Worm (Caenorhabditis elegans) whole organism, L2 larva: ENCODE measurements around the gene rpl-33.

ENCODE experiments used
- R02D3.7 ChIP-seq: fragments of 150-350 bp; optimal IDR thresholded peaks from 2 replicates; lab custom pipeline; 2014; ENCODE audit warnings: missing biosample characterization, missing genetic modification characterization
- Y55F3AM.14 ChIP-seq: fragments of 200-800 bp; sonication (Bioruptor generic); optimal IDR thresholded peaks from 2 replicates; lab custom pipeline; 2018; ENCODE audit warnings: mild to moderate bottlenecking, missing genetic modification characterization, missing compliant biosample characterization
- alr-1 ChIP-seq: fragments of 150-350 bp; optimal IDR thresholded peaks from 2 replicates; lab custom pipeline; 2014; ENCODE audit warnings: missing biosample characterization, missing genetic modification characterization
- ama-1 ChIP-seq: fragments of 150-350 bp; optimal IDR thresholded peaks from 2 replicates; lab custom pipeline; 2018; ENCODE audit warnings: inconsistent platforms
- blmp-1 ChIP-seq: sonication (generic microtip); optimal IDR thresholded peaks from 2 replicates; lab custom pipeline; 2017; ENCODE audit warnings: missing genetic modification characterization, mild to moderate bottlenecking, missing compliant biosample characterization, antibody characterized with exemption, moderate library complexity; ENCODE audit not compliant: insufficient read depth
- ceh-16 ChIP-seq: fragments of 150-350 bp; optimal IDR thresholded peaks from 2 replicates; lab custom pipeline; 2014; ENCODE audit warnings: missing biosample characterization, missing genetic modification characterization
- ceh-82 ChIP-seq: fragments of 150-350 bp; optimal IDR thresholded peaks from 2 replicates; lab custom pipeline; 2014; ENCODE audit warnings: missing biosample characterization, missing genetic modification characterization
- crh-2 ChIP-seq: sonication (generic microtip); optimal IDR thresholded peaks from 2 replicates; lab custom pipeline; 2017; ENCODE audit warnings: missing biosample characterization, missing genetic modification characterization
- dmd-4 ChIP-seq: sonication (generic microtip); optimal IDR thresholded peaks from 2 replicates; lab custom pipeline; 2017; ENCODE audit warnings: missing biosample characterization, missing genetic modification characterization
- egl-27 ChIP-seq: sonication (generic microtip); optimal IDR thresholded peaks from 3 replicates; lab custom pipeline; 2017; ENCODE audit warnings: missing biosample characterization, missing genetic modification reagents, missing genetic modification characterization
- elt-1 ChIP-seq: fragments of 150-350 bp; optimal IDR thresholded peaks from 2 replicates; lab custom pipeline; 2014; ENCODE audit warnings: missing biosample characterization, missing genetic modification characterization
- fos-1 ChIP-seq: fragments of 150-350 bp; optimal IDR thresholded peaks from 2 replicates; lab custom pipeline; 2014; ENCODE audit warnings: missing biosample characterization, missing genetic modification characterization
- lin-11 ChIP-seq: fragments of 150-350 bp; sonication (generic microtip); optimal IDR thresholded peaks from 2 replicates; lab custom pipeline; 2014; ENCODE audit warnings: missing biosample characterization, missing genetic modification characterization, inconsistent platforms, mixed read lengths
- lin-13 ChIP-seq: fragments of 150-350 bp; optimal IDR thresholded peaks from 2 replicates; lab custom pipeline; 2014; ENCODE audit warnings: missing biosample characterization, missing genetic modification reagents, missing genetic modification characterization
- lsy-2 ChIP-seq, 2 experiments: fragments of 150-350 bp in 1 of 2; sonication (generic microtip) in 1 of 2; optimal IDR thresholded peaks; 2 replicates each; lab custom pipeline; 2014 to 2017; ENCODE audit warnings: missing biosample characterization in 2 of 2, missing genetic modification characterization in 2 of 2
- mbf-1 ChIP-seq: sonication (generic microtip); optimal IDR thresholded peaks from 2 replicates; lab custom pipeline; 2017; ENCODE audit warnings: missing biosample characterization, missing genetic modification characterization
- mdl-1 ChIP-seq, 2 experiments: fragments of 150-350 bp in 1 of 2; sonication (generic microtip) in 1 of 2; optimal IDR thresholded peaks; 2 replicates each; lab custom pipeline; 2017; ENCODE audit warnings: missing biosample characterization in 2 of 2, missing genetic modification characterization in 2 of 2
- nhr-10 ChIP-seq: sonication (generic microtip); optimal IDR thresholded peaks from 2 replicates; lab custom pipeline; 2017; ENCODE audit warnings: missing biosample characterization, missing genetic modification characterization
- nhr-12 ChIP-seq: fragments of 150-350 bp; optimal IDR thresholded peaks from 2 replicates; lab custom pipeline; 2014; ENCODE audit warnings: missing biosample characterization, missing genetic modification characterization
- nhr-129 ChIP-seq: fragments of 150-350 bp; optimal IDR thresholded peaks from 2 replicates; lab custom pipeline; 2014; ENCODE audit warnings: missing biosample characterization, missing genetic modification characterization
- nhr-21 ChIP-seq: fragments of 150-350 bp; optimal IDR thresholded peaks from 2 replicates; lab custom pipeline; 2014; ENCODE audit warnings: missing biosample characterization, missing genetic modification characterization
- nhr-237 ChIP-seq: fragments of 150-350 bp; optimal IDR thresholded peaks from 2 replicates; lab custom pipeline; 2014; ENCODE audit warnings: missing biosample characterization, missing genetic modification characterization
- nhr-25 ChIP-seq: fragments of 150-350 bp; sonication (generic microtip); optimal IDR thresholded peaks from 3 replicates; lab custom pipeline; 2014; ENCODE audit warnings: missing biosample characterization, missing genetic modification characterization
- nhr-6 ChIP-seq: fragments of 150-350 bp; optimal IDR thresholded peaks from 2 replicates; lab custom pipeline; 2014; ENCODE audit warnings: missing biosample characterization, missing genetic modification characterization
- peb-1 ChIP-seq: fragments of 150-350 bp; optimal IDR thresholded peaks from 2 replicates; lab custom pipeline; 2014; ENCODE audit warnings: missing biosample characterization, missing genetic modification characterization
- sma-3 ChIP-seq: sonication (generic microtip); optimal IDR thresholded peaks from 2 replicates; lab custom pipeline; 2016; ENCODE audit warnings: missing genetic modification reagents, missing genetic modification characterization, missing compliant biosample characterization
- sma-9 ChIP-seq, 2 experiments: fragments of 150-350 bp in 1 of 2; sonication (generic microtip) in 1 of 2; optimal IDR thresholded peaks; 2 replicates each; lab custom pipeline; 2014 to 2016; ENCODE audit warnings: missing genetic modification characterization in 2 of 2, mild to moderate bottlenecking in 1 of 2, missing biosample characterization in 1 of 2, missing compliant biosample characterization in 1 of 2, missing genetic modification reagents in 1 of 2, moderate library complexity in 1 of 2
- snpc-4 ChIP-seq: fragments of 150-350 bp; optimal IDR thresholded peaks from 2 replicates; lab custom pipeline; 2014; ENCODE audit warnings: missing biosample characterization, missing genetic modification characterization
- unc-62 ChIP-seq: fragments of 150-350 bp; optimal IDR thresholded peaks from 2 replicates; lab custom pipeline; 2014; ENCODE audit warnings: missing biosample characterization, missing genetic modification reagents, missing genetic modification characterization
- zag-1 ChIP-seq: fragments of 150-350 bp; optimal IDR thresholded peaks from 2 replicates; lab custom pipeline; 2014; ENCODE audit warnings: missing biosample characterization, missing genetic modification characterization
- ztf-11 ChIP-seq: sonication (generic microtip); optimal IDR thresholded peaks from 2 replicates; lab custom pipeline; 2017; ENCODE audit warnings: missing biosample characterization, missing genetic modification characterization
- ztf-4 ChIP-seq: fragments of 150-350 bp; optimal IDR thresholded peaks from 2 replicates; lab custom pipeline; 2014; ENCODE audit warnings: missing biosample characterization, missing genetic modification characterization

Gene rpl-33

ce11 chrII:7154711-7155110 lies 49.3 kb downstream of the rpl-33 start:
- TF ChIP-seq peb-1 (tag; lab: Kevin White, UChicago) (no peak), nhr-21 (tag; lab: Kevin White, UChicago) (no peak), snpc-4 (tag; lab: Kevin White, UChicago) (no peak), zag-1 (no peak), ceh-16 (tag; lab: Kevin White, UChicago) (no peak), nhr-25 (no peak), Y55F3AM.14 (GFP tag; lab: Kevin White, UChicago) (no peak), nhr-10 (tag; lab: Kevin White, UChicago) (no peak), nhr-6 (tag; lab: Kevin White, UChicago) (no peak), R02D3.7 (tag; lab: Kevin White, UChicago) (no peak), ama-1 (lab: Kevin White, UChicago) (no peak), nhr-12 (tag; lab: Kevin White, UChicago) (no peak), sma-9 (GFP tag; optimal IDR thresholded peaks at IDR 0.05; lab: Kevin White, UChicago) (no peak), sma-9 (tag; optimal IDR thresholded peaks at IDR 0.05; lab: Kevin White, UChicago) (no peak), lsy-2 (tag; optimal IDR thresholded peaks at IDR 0.05; lab: Kevin White, UChicago) (no peak), mbf-1 (tag; lab: Kevin White, UChicago) (no peak), nhr-237 (tag; lab: Kevin White, UChicago) (no peak), egl-27 (tag; lab: Kevin White, UChicago) (no peak), lin-11 (no peak), lin-13 (no peak), elt-1 (tag; lab: Kevin White, UChicago) (no peak)

- TF ChIP-seq mdl-1 (tag; optimal IDR thresholded peaks at IDR 0.05; lab: Kevin White, UChicago) (no peak), snpc-4 (tag; lab: Kevin White, UChicago) (no peak), crh-2 (tag; lab: Kevin White, UChicago) (no peak), lin-13 (no peak), nhr-129 (tag; lab: Kevin White, UChicago) (peak; percentile 21), lin-11 (no peak), nhr-25 (no peak), sma-3 (GFP tag; lab: Kevin White, UChicago) (no peak), ama-1 (lab: Kevin White, UChicago) (peak; percentile 21), lsy-2 (tag; optimal IDR thresholded peaks at IDR 0.05; lab: Kevin White, UChicago) (peak in 1 of 2 experiments; percentile 18), ztf-4 (tag; lab: Kevin White, UChicago) (no peak), dmd-4 (tag; lab: Kevin White, UChicago) (no peak), unc-62 (GFP tag; lab: Kevin White, UChicago) (no peak), ztf-11 (no peak), nhr-12 (tag; lab: Kevin White, UChicago) (no peak), ceh-82 (tag; lab: Kevin White, UChicago) (no peak), alr-1 (tag; lab: Kevin White, UChicago) (no peak), zag-1 (no peak), fos-1 (tag; lab: Kevin White, UChicago) (peak; percentile 48), elt-1 (tag; lab: Kevin White, UChicago) (no peak), Y55F3AM.14 (GFP tag; lab: Kevin White, UChicago) (no peak), peb-1 (tag; lab: Kevin White, UChicago) (no peak), blmp-1 (tag; lab: Kevin White, UChicago) (no peak)
These were observed 50.0 kb downstream of the rpl-33 start, which contains the start of gene C27H5.2 for ce11 chrII:7155392-7155791. TSS of gene C27H5.2 (plus strand) at chrII:7155581.
